Fruit fly (Drosophila melanogaster): ENCODE results near the gene CG13312.
A peak's percentile ranks its signal among the peaks of the same experiment; 100 is the strongest.

The CG13312 gene

DNA sequence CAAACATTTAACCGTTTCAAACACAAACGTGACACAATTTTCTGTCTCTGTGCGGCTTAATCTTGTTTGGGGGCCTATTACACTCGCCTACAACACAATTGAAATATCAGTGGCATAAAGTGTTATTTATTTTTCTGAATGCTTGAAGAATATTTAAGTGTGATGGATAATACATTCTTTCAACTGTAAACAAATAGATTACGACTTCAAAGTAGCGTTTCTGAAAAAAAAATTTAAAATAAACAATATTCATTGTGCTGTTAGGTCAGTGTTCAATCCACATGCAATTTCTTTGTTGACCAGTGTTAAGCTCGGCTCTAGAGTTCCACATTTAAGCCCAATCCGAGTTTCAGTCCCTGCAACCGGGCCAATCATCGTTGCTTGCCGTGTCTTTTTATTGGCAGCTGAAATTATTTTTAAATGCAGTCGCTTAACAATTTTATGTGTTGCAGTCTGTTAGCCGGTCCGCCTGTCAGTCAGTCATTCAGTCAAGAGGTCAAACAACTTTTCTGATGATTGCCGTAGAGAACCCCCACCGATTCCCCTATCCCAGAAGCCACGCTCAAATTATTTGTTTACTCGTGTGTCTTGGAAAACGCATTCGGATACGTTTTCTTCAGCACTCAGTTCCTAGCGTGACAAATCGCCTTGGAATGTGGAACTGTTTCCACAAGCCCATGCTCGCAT, 33.9 kb downstream of the CG13312 start:
- TF ChIP-seq usp (GFP tag; optimal IDR thresholded peaks at IDR 0.05): no peak
- TF ChIP-seq Dll (optimal IDR thresholded peaks at IDR 0.05): no peak
- TF ChIP-seq psq (optimal IDR thresholded peaks at IDR 0.05): no peak
- no peak for TF ChIP-seq CG8478 (optimal IDR thresholded peaks at IDR 0.05)
- TF ChIP-seq EcR (GFP tag; optimal IDR thresholded peaks at IDR 0.05): no peak
- TF ChIP-seq pan (optimal IDR thresholded peaks at IDR 0.05): no peak

DNA sequence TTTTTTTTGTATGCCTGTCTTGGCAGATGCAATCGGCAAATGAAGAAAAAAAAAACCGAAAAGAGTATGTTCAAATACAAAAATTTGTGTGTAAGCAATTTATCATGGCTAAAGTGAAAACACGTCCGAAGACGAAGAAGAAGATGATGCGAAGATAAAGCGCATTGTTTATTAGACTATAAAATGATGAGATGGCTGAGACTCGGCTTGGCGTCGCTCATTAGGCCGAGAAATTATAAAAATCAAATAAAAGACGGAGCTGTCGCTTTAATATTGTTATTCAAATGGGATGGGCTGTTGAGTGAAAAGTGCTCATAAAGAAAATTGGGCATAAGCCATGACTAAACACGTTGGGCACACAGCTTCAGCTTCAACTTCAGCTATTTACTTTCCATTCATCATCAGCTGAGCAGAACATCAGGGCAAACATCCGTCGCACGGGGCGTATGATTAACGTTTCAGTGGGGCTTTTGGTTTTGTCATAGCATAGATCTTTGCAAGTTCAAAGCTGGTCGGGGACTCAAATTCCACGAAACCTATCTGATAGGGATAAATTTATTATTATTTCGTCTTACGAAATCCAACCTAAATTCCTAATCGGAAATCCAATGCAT, 36.3 kb downstream of the CG13312 start:
- TF ChIP-seq usp (GFP tag; optimal IDR thresholded peaks at IDR 0.05): no peak
- no peak for TF ChIP-seq Dll (optimal IDR thresholded peaks at IDR 0.05)
- no peak for TF ChIP-seq psq (optimal IDR thresholded peaks at IDR 0.05)
- TF ChIP-seq CG8478 (optimal IDR thresholded peaks at IDR 0.05): no peak
- TF ChIP-seq pan (optimal IDR thresholded peaks at IDR 0.05): no peak
- no peak for TF ChIP-seq EcR (GFP tag; optimal IDR thresholded peaks at IDR 0.05)

DNA sequence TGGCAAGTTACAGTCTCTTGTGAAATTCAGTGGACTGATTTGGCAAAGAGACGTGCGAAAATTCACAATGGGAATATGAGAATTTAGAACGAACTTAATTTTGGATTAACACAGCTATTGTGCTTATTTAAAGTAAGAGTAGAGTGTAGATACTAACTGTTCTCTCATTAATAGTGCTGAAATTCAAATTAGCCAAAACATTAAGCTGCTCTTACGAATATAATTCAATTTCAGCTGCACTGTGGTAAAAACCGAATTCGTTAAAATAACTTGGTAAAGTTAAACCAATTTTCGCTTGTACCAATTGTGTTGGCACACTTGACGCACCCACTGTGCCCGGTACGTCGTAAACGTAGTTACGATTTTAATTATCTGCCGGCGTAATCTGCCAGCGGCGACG, 39.1 kb downstream of the CG13312 start:
- TF ChIP-seq Dll (optimal IDR thresholded peaks at IDR 0.05): no peak
- no peak for TF ChIP-seq CG8478 (optimal IDR thresholded peaks at IDR 0.05)
- TF ChIP-seq usp (GFP tag; optimal IDR thresholded peaks at IDR 0.05): no peak
- TF ChIP-seq EcR (GFP tag; optimal IDR thresholded peaks at IDR 0.05): no peak
- TF ChIP-seq pan (optimal IDR thresholded peaks at IDR 0.05): no peak
- TF ChIP-seq psq (optimal IDR thresholded peaks at IDR 0.05): no peak

DNA sequence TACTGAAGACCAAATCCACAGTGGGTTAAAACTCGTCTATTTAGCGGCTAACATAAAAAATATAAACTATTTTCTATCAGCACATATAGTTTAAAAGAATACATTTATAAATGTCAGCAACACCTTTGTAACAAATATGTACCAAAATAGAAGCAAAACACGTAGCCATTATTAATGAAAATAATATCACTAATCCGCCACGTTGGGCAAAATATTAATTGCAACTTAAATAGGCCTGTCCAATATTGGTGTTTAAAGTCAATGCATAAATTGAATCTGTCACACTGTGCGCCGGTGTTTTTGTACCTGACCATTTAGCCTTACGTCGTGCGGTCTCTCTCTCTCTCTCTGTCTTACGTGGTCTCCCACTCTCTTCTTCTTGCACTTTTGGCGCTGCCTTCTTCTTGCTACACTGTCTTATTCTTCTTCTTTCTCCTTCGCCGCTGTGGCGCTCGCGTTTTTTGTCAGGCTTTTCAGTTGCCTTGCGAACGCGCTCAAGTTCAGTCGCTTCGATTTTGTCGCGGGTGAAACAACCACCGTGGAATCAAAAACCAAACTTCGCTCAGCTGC, 41.0 kb downstream of the CG13312 start:
- TF ChIP-seq usp (GFP tag; optimal IDR thresholded peaks at IDR 0.05) (no peak), psq (optimal IDR thresholded peaks at IDR 0.05) (no peak), pan (optimal IDR thresholded peaks at IDR 0.05) (no peak), EcR (GFP tag; optimal IDR thresholded peaks at IDR 0.05) (no peak), CG8478 (optimal IDR thresholded peaks at IDR 0.05) (no peak), Dll (optimal IDR thresholded peaks at IDR 0.05) (peak; percentile 3)

DNA sequence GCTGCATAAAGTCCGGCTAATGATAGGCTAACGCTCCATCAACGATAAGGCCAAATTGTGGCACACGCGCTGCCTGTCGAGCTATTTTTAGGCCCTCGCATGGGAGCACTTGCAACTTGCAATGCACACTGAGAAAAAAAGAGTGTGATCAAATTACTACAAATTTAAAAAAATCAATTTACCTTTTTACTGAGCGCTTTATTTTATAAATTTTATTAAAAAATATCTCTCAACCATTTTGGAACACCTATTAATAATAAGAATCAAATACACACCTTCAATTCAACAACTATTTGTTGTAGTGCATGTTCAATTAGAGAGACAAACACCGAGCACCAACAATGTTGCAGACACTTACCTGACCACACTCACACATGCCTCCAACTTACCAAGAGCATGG, 41.5 kb downstream of the CG13312 start:
- TF ChIP-seq usp (GFP tag; optimal IDR thresholded peaks at IDR 0.05) (no peak), Dll (optimal IDR thresholded peaks at IDR 0.05) (no peak), EcR (GFP tag; optimal IDR thresholded peaks at IDR 0.05) (no peak), psq (optimal IDR thresholded peaks at IDR 0.05) (no peak), pan (optimal IDR thresholded peaks at IDR 0.05) (no peak), CG8478 (optimal IDR thresholded peaks at IDR 0.05) (no peak)

DNA sequence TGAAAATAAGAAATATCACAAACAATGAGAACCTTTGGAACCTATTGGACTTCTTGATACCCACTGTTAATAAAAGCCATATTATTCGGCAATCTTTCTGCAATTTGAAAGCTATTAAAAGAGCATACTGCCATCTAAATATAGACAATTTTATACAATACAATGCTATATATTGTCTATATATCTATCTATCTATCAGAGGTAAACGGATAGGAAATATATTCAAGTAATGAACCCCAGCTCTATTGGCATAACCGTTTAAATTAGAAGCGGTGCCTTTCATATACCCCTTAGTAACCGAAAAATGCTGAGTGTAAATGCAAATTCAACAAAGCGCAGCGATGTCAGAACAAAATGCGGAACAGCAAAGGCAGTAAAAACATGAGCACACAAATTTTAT, 43.2 kb downstream of the CG13312 start:
- TF ChIP-seq pan (optimal IDR thresholded peaks at IDR 0.05): peak; percentile 94
- no peak for TF ChIP-seq EcR (GFP tag; optimal IDR thresholded peaks at IDR 0.05)

DNA sequence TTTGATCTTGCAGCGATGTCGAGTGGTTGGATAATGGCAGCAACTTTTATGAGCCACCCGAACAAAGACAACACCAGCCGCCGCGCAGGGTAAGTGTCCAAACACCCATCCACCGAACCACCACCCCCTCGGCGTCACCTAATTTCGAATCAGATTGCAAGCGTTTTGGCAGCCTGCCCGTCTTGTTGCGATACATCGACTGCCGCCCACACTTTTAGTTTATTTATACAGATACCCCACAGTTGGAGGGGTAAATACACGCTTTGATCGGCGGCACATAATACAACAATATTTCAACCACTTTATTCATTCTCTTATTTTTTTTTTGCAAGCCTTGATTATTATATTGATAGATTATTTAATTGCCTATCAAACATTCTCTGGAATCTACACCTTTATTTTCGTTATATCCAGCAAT, 44.0 kb downstream of the CG13312 start:
- no peak for TF ChIP-seq EcR (GFP tag; optimal IDR thresholded peaks at IDR 0.05)
- no peak for TF ChIP-seq CG8478 (optimal IDR thresholded peaks at IDR 0.05)
- TF ChIP-seq psq (optimal IDR thresholded peaks at IDR 0.05): no peak
- TF ChIP-seq Dll (optimal IDR thresholded peaks at IDR 0.05): no peak
- TF ChIP-seq usp (GFP tag; optimal IDR thresholded peaks at IDR 0.05): no peak
- TF ChIP-seq pan (optimal IDR thresholded peaks at IDR 0.05): no peak

All from whole organism.